Fruit fly (Drosophila melanogaster) whole organism, embryonic: ENCODE results near the gene CG13084.

Experiments
- Abd-B ChIP-seq: fragments of 200-800 bp; sonication (Bioruptor generic); optimal IDR thresholded peaks from 2 replicates; lab custom pipeline; 2018; ENCODE audit warnings: missing biosample characterization, mild to moderate bottlenecking, missing genetic modification characterization, moderate library complexity
- BEAF-32 ChIP-seq: fragments of 200-800 bp; sonication (Bioruptor generic); optimal IDR thresholded peaks from 3 replicates; lab custom pipeline; 2017; ENCODE audit warnings: missing biosample characterization, missing genetic modification characterization, mild to moderate bottlenecking, moderate library complexity, missing genetic modification reagents
- Bdp1 ChIP-seq: fragments of 200-800 bp; sonication (Bioruptor generic); optimal IDR thresholded peaks from 3 replicates; lab custom pipeline; 2016; ENCODE audit warnings: missing biosample characterization, missing genetic modification characterization
- CG10209 ChIP-seq: fragments of 200-800 bp; sonication (Bioruptor generic); optimal IDR thresholded peaks from 3 replicates; lab custom pipeline; 2017; ENCODE audit warnings: missing biosample characterization, mild to moderate bottlenecking, missing genetic modification characterization, missing genetic modification reagents
- CG1024 ChIP-seq: fragments of 200-800 bp; sonication (Bioruptor generic); IDR thresholded peaks from 2 replicates; pipeline ENCODE4 v1.3.6; 2022; ENCODE audit warnings: missing biosample characterization, missing genetic modification characterization
- CG13123 ChIP-seq: fragments of 200-800 bp; sonication (Bioruptor generic); optimal IDR thresholded peaks from 2 replicates; lab custom pipeline; 2016; ENCODE audit warnings: missing biosample characterization, missing genetic modification characterization
- CG13296 ChIP-seq: fragments of 200-800 bp; sonication (Bioruptor generic); optimal IDR thresholded peaks from 3 replicates; lab custom pipeline; 2018; ENCODE audit warnings: missing biosample characterization, mild to moderate bottlenecking, missing genetic modification characterization
- CG14441 ChIP-seq: fragments of 200-800 bp; sonication (Bioruptor generic); IDR thresholded peaks from 2 replicates; pipeline ENCODE4 v1.3.6; 2022; ENCODE audit warnings: missing biosample characterization, missing genetic modification characterization
- CG1529 ChIP-seq: fragments of 200-800 bp; sonication (Bioruptor generic); optimal IDR thresholded peaks from 3 replicates; lab custom pipeline; 2018; ENCODE audit warnings: missing biosample characterization, missing genetic modification characterization
- CG15514 ChIP-seq: fragments of 200-800 bp; sonication (Bioruptor generic); optimal IDR thresholded peaks from 3 replicates; lab custom pipeline; 2017; ENCODE audit warnings: missing biosample characterization, missing genetic modification characterization, mild to moderate bottlenecking, moderate library complexity, missing genetic modification reagents
- CG16815 ChIP-seq: fragments of 200-800 bp; sonication (Bioruptor generic); optimal IDR thresholded peaks from 3 replicates; lab custom pipeline; 2017; ENCODE audit warnings: missing biosample characterization, mild to moderate bottlenecking, missing genetic modification characterization
- CG17385 ChIP-seq: fragments of 200-800 bp; sonication (Bioruptor generic); optimal IDR thresholded peaks from 3 replicates; lab custom pipeline; 2018; ENCODE audit warnings: missing biosample characterization, mild to moderate bottlenecking, missing genetic modification characterization
- CG32767 ChIP-seq: fragments of 200-800 bp; sonication (Bioruptor generic); IDR thresholded peaks from 2 replicates; pipeline ENCODE4 v1.3.6; 2022; ENCODE audit warnings: missing biosample characterization, missing genetic modification characterization
- CG3995 ChIP-seq: fragments of 200-800 bp; sonication (Bioruptor generic); optimal IDR thresholded peaks from 3 replicates; lab custom pipeline; 2016; ENCODE audit warnings: missing biosample characterization, missing genetic modification characterization
- CG4854 ChIP-seq: fragments of 200-800 bp; sonication (Bioruptor generic); optimal IDR thresholded peaks from 2 replicates; lab custom pipeline; 2016; ENCODE audit warnings: missing biosample characterization, missing genetic modification characterization, inconsistent platforms
- CG7372 ChIP-seq: fragments of 200-800 bp; sonication (Bioruptor generic); IDR thresholded peaks from 2 replicates; pipeline ENCODE4 v1.3.6; 2022; ENCODE audit warnings: missing biosample characterization, missing genetic modification characterization
- CG7745 ChIP-seq: fragments of 200-800 bp; sonication (Bioruptor generic); optimal IDR thresholded peaks from 2 replicates; lab custom pipeline; 2018; ENCODE audit warnings: missing biosample characterization, mild to moderate bottlenecking, missing genetic modification characterization, moderate library complexity
- CG9876 ChIP-seq: fragments of 200-800 bp; sonication (Bioruptor generic); optimal IDR thresholded peaks from 2 replicates; lab custom pipeline; 2016; ENCODE audit warnings: missing biosample characterization, missing genetic modification characterization
- E2f2 ChIP-seq: fragments of 200-800 bp; sonication (Bioruptor generic); IDR thresholded peaks from 2 replicates; pipeline ENCODE4 v1.3.6; 2022; ENCODE audit warnings: missing biosample characterization, missing genetic modification characterization
- ERR ChIP-seq: fragments of 200-800 bp; sonication (Bioruptor generic); optimal IDR thresholded peaks from 2 replicates; lab custom pipeline; 2016; ENCODE audit warnings: missing biosample characterization, missing genetic modification characterization
- H15 ChIP-seq: fragments of 200-800 bp; sonication (Bioruptor generic); IDR thresholded peaks from 3 replicates; pipeline ENCODE4 v1.3.6; 2022; ENCODE audit warnings: missing biosample characterization, missing genetic modification characterization
- Hr51 ChIP-seq, 2 experiments: fragments of 200-800 bp; sonication (Bioruptor generic); optimal IDR thresholded peaks; 2 replicates in 1 of 2; 3 replicates in 1 of 2; lab custom pipeline; 2016 to 2018; ENCODE audit warnings: missing biosample characterization in 2 of 2, missing genetic modification characterization in 2 of 2, mild to moderate bottlenecking in 1 of 2, moderate library complexity in 1 of 2
- Med ChIP-seq: fragments of 200-800 bp; sonication (Bioruptor generic); peaks from one replicate; lab custom pipeline; 2016; ENCODE audit warnings: missing biosample characterization, missing genetic modification characterization, mild to moderate bottlenecking, inconsistent platforms, moderate library complexity
- Scr ChIP-seq: fragments of 200-800 bp; sonication (Bioruptor generic); IDR thresholded peaks from 2 replicates; pipeline ENCODE4 v1.3.6; 2022; ENCODE audit warnings: missing biosample characterization, missing genetic modification characterization; ENCODE audit not compliant: partially characterized antibody
- Sin3A ChIP-seq: fragments of >200 bp; optimal IDR thresholded peaks from 2 replicates; lab custom pipeline; 2018
- Sox100B ChIP-seq: fragments of 200-800 bp; sonication (Bioruptor generic); optimal IDR thresholded peaks from 3 replicates; lab custom pipeline; 2018; ENCODE audit warnings: missing biosample characterization, mild to moderate bottlenecking, missing genetic modification characterization
- Sry-δ ChIP-seq: fragments of 200-800 bp; sonication (Bioruptor generic); optimal IDR thresholded peaks from 2 replicates; lab custom pipeline; 2016; ENCODE audit warnings: missing biosample characterization, missing genetic modification characterization
- TFAM ChIP-seq: fragments of 200-800 bp; sonication (Bioruptor generic); optimal IDR thresholded peaks from 2 replicates; lab custom pipeline; 2017; ENCODE audit warnings: missing biosample characterization, missing genetic modification characterization, inconsistent platforms
- bbx ChIP-seq: fragments of 200-800 bp; sonication (Bioruptor generic); IDR thresholded peaks from 2 replicates; pipeline ENCODE4 v1.3.6; 2022; ENCODE audit warnings: missing biosample characterization, missing genetic modification characterization; ENCODE audit not compliant: partially characterized antibody
- br ChIP-seq: fragments of >200 bp; optimal IDR thresholded peaks from 2 replicates; lab custom pipeline; 2017
- chif ChIP-seq, 2 experiments: fragments of 200-800 bp; sonication (Bioruptor generic); optimal IDR thresholded peaks; 3 replicates each; lab custom pipeline; 2016; ENCODE audit warnings: missing biosample characterization in 2 of 2, missing genetic modification characterization in 2 of 2
- chinmo ChIP-seq: fragments of 200-800 bp; sonication (Bioruptor generic); IDR thresholded peaks from 4 replicates; pipeline ENCODE4 v1.3.6; 2022; ENCODE audit warnings: missing biosample characterization, missing genetic modification characterization; ENCODE audit not compliant: partially characterized antibody
- corto ChIP-seq: fragments of 200-800 bp; sonication (Bioruptor generic); optimal IDR thresholded peaks from 2 replicates; lab custom pipeline; 2016; ENCODE audit warnings: missing biosample characterization, mild to moderate bottlenecking, missing genetic modification characterization, moderate library complexity
- crol ChIP-seq: fragments of 200-800 bp; sonication (Bioruptor generic); IDR thresholded peaks from 2 replicates; pipeline ENCODE4 v1.3.6; 2022; ENCODE audit warnings: missing biosample characterization, missing genetic modification characterization
- dmrt11E ChIP-seq: fragments of 200-800 bp; sonication (Bioruptor generic); optimal IDR thresholded peaks from 3 replicates; lab custom pipeline; 2018; ENCODE audit warnings: missing biosample characterization, mild to moderate bottlenecking, missing genetic modification characterization, moderate library complexity
- fd102C ChIP-seq: fragments of 200-800 bp; sonication (Bioruptor generic); optimal IDR thresholded peaks from 2 replicates; lab custom pipeline; 2018; ENCODE audit warnings: missing biosample characterization, mild to moderate bottlenecking, missing genetic modification characterization, moderate library complexity
- grau ChIP-seq: fragments of 200-800 bp; optimal IDR thresholded peaks from 3 replicates; lab custom pipeline; 2019; ENCODE audit warnings: missing biosample characterization, mild to moderate bottlenecking, missing genetic modification characterization, moderate library complexity
- hbn ChIP-seq: fragments of 200-800 bp; sonication (Bioruptor generic); IDR thresholded peaks from 2 replicates; pipeline ENCODE4 v1.3.6; 2022; ENCODE audit warnings: missing biosample characterization, missing genetic modification characterization; ENCODE audit not compliant: partially characterized antibody
- ind ChIP-seq: fragments of 200-800 bp; sonication (Bioruptor generic); optimal IDR thresholded peaks from 3 replicates; lab custom pipeline; 2016; ENCODE audit warnings: missing biosample characterization, missing genetic modification characterization
- onecut ChIP-seq: fragments of 200-800 bp; sonication (Bioruptor generic); IDR thresholded peaks from 2 replicates; pipeline ENCODE4 v1.3.6; 2022; ENCODE audit warnings: missing biosample characterization, missing genetic modification characterization
- psq ChIP-seq: fragments of 200-800 bp; sonication (Bioruptor generic); optimal IDR thresholded peaks from 2 replicates; lab custom pipeline; 2017; ENCODE audit warnings: missing biosample characterization, missing genetic modification characterization
- sens ChIP-seq: fragments of 200-800 bp; sonication (Bioruptor generic); peaks from one replicate; lab custom pipeline; 2016; ENCODE audit warnings: missing biosample characterization, missing genetic modification characterization
- seq ChIP-seq: fragments of 200-800 bp; sonication (Bioruptor generic); IDR thresholded peaks from 2 replicates; pipeline ENCODE4 v1.3.6; 2022; ENCODE audit warnings: missing biosample characterization, missing genetic modification characterization
- so ChIP-seq: fragments of 200-800 bp; sonication (Bioruptor generic); IDR thresholded peaks from 3 replicates; pipeline ENCODE4 v1.3.6; 2022; ENCODE audit warnings: missing biosample characterization, missing genetic modification characterization
- stc ChIP-seq: fragments of 200-800 bp; sonication (Bioruptor generic); IDR thresholded peaks from 2 replicates; pipeline ENCODE4 v1.3.6; 2022; ENCODE audit warnings: missing biosample characterization, missing genetic modification characterization
- wdn ChIP-seq: fragments of 200-800 bp; sonication (Bioruptor generic); IDR thresholded peaks from 2 replicates; pipeline ENCODE4 v1.3.6; 2022; ENCODE audit warnings: missing biosample characterization, missing genetic modification characterization
- zf30C ChIP-seq: fragments of 200-800 bp; sonication (Bioruptor generic); optimal IDR thresholded peaks from 3 replicates; lab custom pipeline; 2018; ENCODE audit warnings: missing biosample characterization, mild to moderate bottlenecking, missing genetic modification characterization

CG13084 gene

DNA sequence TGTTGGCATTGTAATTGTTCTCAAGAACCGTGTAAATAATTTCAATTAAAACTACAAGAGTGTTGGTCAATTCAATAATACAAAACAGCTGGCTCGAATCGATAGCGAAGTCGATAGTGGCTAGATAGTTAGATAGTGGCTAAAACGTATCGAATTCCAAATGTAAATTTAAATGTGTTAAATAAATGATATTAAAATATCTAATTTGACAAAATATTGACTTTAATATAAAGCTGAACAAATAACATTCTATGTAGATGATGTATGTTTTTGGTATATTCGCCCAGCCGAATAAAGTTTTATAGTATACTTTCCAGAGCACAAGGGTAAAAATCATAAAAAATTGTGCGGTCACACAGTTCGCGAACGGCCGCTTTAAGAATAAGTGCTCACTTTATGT, 41.6 kb downstream of the CG13084 start, which contains the start of the genes Dpm1 and CG10137 (continued):
- TF ChIP-seq CG15514 (GFP tag; lab: Kevin White, UChicago) (peak; percentile 46), CG3995 (GFP tag; lab: Kevin White, UChicago) (peak; percentile 41), br (lab: Kevin White, UChicago) (no peak), Bdp1 (GFP tag; lab: Kevin White, UChicago) (no peak), CG7745 (tag; lab: Kevin White, UChicago) (no peak), Scr (GFP tag; lab: Robert Waterston, UW) (peak; percentile 81), chif (GFP tag; optimal IDR thresholded peaks at IDR 0.05; lab: Kevin White, UChicago) (no peak)

DNA sequence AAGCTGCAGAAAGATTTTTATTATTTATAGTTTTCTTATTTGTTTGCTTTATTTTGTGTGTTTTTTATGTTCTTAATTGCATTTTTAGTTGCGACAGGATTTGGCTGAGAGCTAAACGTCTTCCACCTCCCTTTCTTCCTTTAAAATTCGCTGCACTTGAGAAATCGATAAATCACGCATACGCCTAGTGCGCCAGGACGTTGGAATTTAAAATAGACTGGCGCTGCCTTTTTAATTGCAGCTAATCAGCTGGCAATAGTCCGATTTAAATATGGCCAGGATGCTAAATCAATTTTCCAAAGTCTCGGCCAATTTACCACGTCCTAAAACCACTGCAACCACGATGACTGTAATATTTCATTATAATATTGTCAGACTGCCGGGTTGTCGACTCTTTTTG, 42.1 kb downstream of the CG13084 start:
- TF ChIP-seq E2f2 (GFP tag; lab: Robert Waterston, UW) (no peak), CG17385 (no peak), Sin3A (lab: Kevin White, UChicago) (no peak), onecut (GFP tag; lab: Robert Waterston, UW) (peak; percentile 97), Abd-B (no peak), ind (GFP tag; lab: Kevin White, UChicago) (no peak), seq (no peak), psq (GFP tag; lab: Kevin White, UChicago) (no peak), bbx (GFP tag; lab: Robert Waterston, UW) (no peak), crol (no peak), CG13296 (GFP tag; lab: Kevin White, UChicago) (no peak), BEAF-32 (GFP tag; lab: Kevin White, UChicago) (no peak), Med (GFP tag; lab: Kevin White, UChicago) (peak; percentile 27), CG4854 (GFP tag; lab: Kevin White, UChicago) (no peak), Sox100B (GFP tag; lab: Kevin White, UChicago) (no peak), dmrt11E (tag; lab: Kevin White, UChicago) (no peak), so (GFP tag; lab: Robert Waterston, UW) (no peak), grau (no peak), zf30C (GFP tag; lab: Kevin White, UChicago) (no peak), CG16815 (GFP tag; lab: Kevin White, UChicago) (no peak), CG1024 (GFP tag; lab: Robert Waterston, UW) (no peak), wdn (no peak), CG14441 (GFP tag; lab: Robert Waterston, UW) (no peak), stc (no peak), chinmo (GFP tag; lab: Robert Waterston, UW) (no peak), CG13123 (GFP tag; lab: Kevin White, UChicago) (no peak), fd102C (GFP tag; lab: Kevin White, UChicago) (no peak), CG32767 (GFP tag; lab: Robert Waterston, UW) (no peak), TFAM (GFP tag; lab: Kevin White, UChicago) (no peak), Sry-δ (GFP tag; lab: Kevin White, UChicago) (no peak), H15 (GFP tag; lab: Robert Waterston, UW) (no peak), corto (no peak), CG9876 (no peak), Hr51 (GFP tag; optimal IDR thresholded peaks at IDR 0.05; lab: Kevin White, UChicago) (no peak), CG7372 (peak; percentile 79), sens (GFP tag; lab: Kevin White, UChicago) (peak; percentile 69), hbn (GFP tag; lab: Robert Waterston, UW) (0 out of 2 replicates have a peak, but pooled peaks have one; percentile 13), ERR (GFP tag; lab: Kevin White, UChicago) (no peak), CG1529 (GFP tag; lab: Kevin White, UChicago) (no peak), CG10209 (GFP tag; lab: Kevin White, UChicago) (no peak)
- TF ChIP-seq, all 482 proteins: peak for 5
